Worm (Caenorhabditis elegans): ENCODE results near the gene ufd-1.

DNA sequence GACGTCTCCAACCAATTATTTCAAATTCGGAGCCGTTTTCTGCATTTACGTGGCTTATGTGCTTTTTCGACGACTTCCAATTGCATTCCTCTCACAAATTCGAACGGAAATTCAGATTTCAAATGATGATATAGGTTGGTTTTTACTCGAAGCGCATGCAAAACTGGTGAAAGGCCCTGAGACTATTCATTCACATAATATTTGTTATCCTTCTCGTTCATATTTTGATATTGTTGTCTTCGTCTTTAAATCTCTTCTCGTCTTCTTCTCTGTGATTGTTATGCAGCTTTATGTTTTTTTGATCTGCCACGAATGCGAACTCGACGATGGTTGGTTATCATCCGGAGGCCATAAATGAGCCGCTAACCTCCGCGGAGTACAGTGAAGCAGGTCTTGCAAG lies 47.8 kb downstream of the ufd-1 start, which contains the start of gene hpo-12:
- TF ChIP-seq mdl-1 (tag; optimal IDR thresholded peaks at IDR 0.05) (no peak), ztf-11 (tag; optimal IDR thresholded peaks at IDR 0.05) (no peak), elt-3 (tag; optimal IDR thresholded peaks at IDR 0.05) (no peak), daf-12 (tag; optimal IDR thresholded peaks at IDR 0.05) (no peak), egl-27 (tag; optimal IDR thresholded peaks at IDR 0.05) (no peak), aly-2 (tag; optimal IDR thresholded peaks at IDR 0.05) (no peak), nhr-12 (tag; optimal IDR thresholded peaks at IDR 0.05) (no peak), unc-62 (GFP tag; optimal IDR thresholded peaks at IDR 0.05) (no peak), nhr-76 (tag; optimal IDR thresholded peaks at IDR 0.05) (no peak), nhr-28 (tag; optimal IDR thresholded peaks at IDR 0.05) (no peak), zag-1 (tag; optimal IDR thresholded peaks at IDR 0.05) (no peak), lin-39 (tag; optimal IDR thresholded peaks at IDR 0.05) (no peak)
